Fruit fly (Drosophila melanogaster) whole organism, embryonic: ENCODE data around the gene CG34450.
A peak's percentile ranks its signal among the peaks of the same experiment; 100 is the strongest.

Experiments used
- Aef1 ChIP-seq: fragments of 200-800 bp; sonication (Bioruptor generic); IDR thresholded peaks from 3 replicates; pipeline ENCODE4 v1.3.6; 2022; ENCODE audit warnings: missing biosample characterization, missing genetic modification characterization
- CG10543 ChIP-seq: fragments of 200-800 bp; sonication (Bioruptor generic); optimal IDR thresholded peaks from 3 replicates; lab custom pipeline; 2017; ENCODE audit warnings: missing biosample characterization, mild to moderate bottlenecking, missing genetic modification characterization, moderate library complexity
- CG12942 ChIP-seq: fragments of 200-800 bp; sonication (Bioruptor generic); optimal IDR thresholded peaks from 3 replicates; lab custom pipeline; 2016; ENCODE audit warnings: missing biosample characterization, missing genetic modification characterization
- CG13424 ChIP-seq: fragments of 200-800 bp; sonication (Bioruptor generic); optimal IDR thresholded peaks from 2 replicates; lab custom pipeline; 2019; ENCODE audit warnings: missing biosample characterization, mild to moderate bottlenecking, missing genetic modification characterization, moderate library complexity
- CG13775 ChIP-seq: fragments of 200-800 bp; sonication (Bioruptor generic); optimal IDR thresholded peaks from 3 replicates; lab custom pipeline; 2017; ENCODE audit warnings: missing biosample characterization, mild to moderate bottlenecking, missing genetic modification characterization
- CG13894 ChIP-seq: fragments of 200-800 bp; sonication (Bioruptor generic); optimal IDR thresholded peaks from 3 replicates; lab custom pipeline; 2018; ENCODE audit warnings: missing biosample characterization, mild to moderate bottlenecking, missing genetic modification characterization, moderate library complexity
- CG1603 ChIP-seq: fragments of 200-800 bp; sonication (Bioruptor generic); optimal IDR thresholded peaks from 2 replicates; lab custom pipeline; 2019; ENCODE audit warnings: missing biosample characterization, mild to moderate bottlenecking, missing genetic modification characterization, moderate library complexity
- CG17361 ChIP-seq: fragments of 200-800 bp; sonication (Bioruptor generic); IDR thresholded peaks from 3 replicates; pipeline ENCODE4 v1.3.6; 2022; ENCODE audit warnings: missing biosample characterization, missing genetic modification characterization
- CG17568 ChIP-seq: fragments of 200-800 bp; sonication (Bioruptor generic); optimal IDR thresholded peaks from 2 replicates; lab custom pipeline; 2018; ENCODE audit warnings: missing biosample characterization, mild to moderate bottlenecking, missing genetic modification characterization, moderate library complexity
- CG18599 ChIP-seq: fragments of 200-800 bp; sonication (Bioruptor generic); optimal IDR thresholded peaks from 3 replicates; lab custom pipeline; 2017; ENCODE audit warnings: missing biosample characterization, missing genetic modification characterization, mild to moderate bottlenecking, moderate library complexity, missing genetic modification reagents
- CG2129 ChIP-seq: fragments of 200-800 bp; sonication (Bioruptor generic); IDR thresholded peaks from 2 replicates; pipeline ENCODE4 v1.3.6; 2022; ENCODE audit warnings: missing biosample characterization, missing genetic modification characterization; ENCODE audit not compliant: partially characterized antibody
- CG3281 ChIP-seq: fragments of 200-800 bp; sonication (Bioruptor generic); optimal IDR thresholded peaks from 3 replicates; lab custom pipeline; 2017; ENCODE audit warnings: missing biosample characterization, mild to moderate bottlenecking, missing genetic modification characterization
- CG4424 ChIP-seq: fragments of 200-800 bp; sonication (Bioruptor generic); optimal IDR thresholded peaks from 3 replicates; lab custom pipeline; 2016; ENCODE audit warnings: missing biosample characterization, missing genetic modification characterization
- CG4854 ChIP-seq: fragments of 200-800 bp; sonication (Bioruptor generic); optimal IDR thresholded peaks from 2 replicates; lab custom pipeline; 2016; ENCODE audit warnings: missing biosample characterization, missing genetic modification characterization, inconsistent platforms
- CG6175 ChIP-seq: fragments of 200-800 bp; sonication (Bioruptor generic); IDR thresholded peaks from 3 replicates; pipeline ENCODE4 v1.3.6; 2022; ENCODE audit warnings: missing biosample characterization, missing genetic modification characterization
- CG6254 ChIP-seq: fragments of 200-800 bp; sonication (Bioruptor generic); optimal IDR thresholded peaks from 3 replicates; lab custom pipeline; 2017; ENCODE audit warnings: mild to moderate bottlenecking, missing biosample characterization, missing genetic modification reagents, missing genetic modification characterization
- CG6765 ChIP-seq: fragments of 200-800 bp; sonication (Bioruptor generic); optimal IDR thresholded peaks from 3 replicates; lab custom pipeline; 2017; ENCODE audit warnings: missing biosample characterization, mild to moderate bottlenecking, missing genetic modification characterization
- CG6791 ChIP-seq: fragments of 200-800 bp; sonication (Bioruptor generic); IDR thresholded peaks from 3 replicates; pipeline ENCODE4 v1.3.6; 2022; ENCODE audit warnings: missing biosample characterization, missing genetic modification characterization; ENCODE audit not compliant: partially characterized antibody
- CG7786 ChIP-seq: fragments of 200-800 bp; sonication (Bioruptor generic); optimal IDR thresholded peaks from 2 replicates; lab custom pipeline; 2016; ENCODE audit warnings: missing biosample characterization, missing genetic modification characterization
- CG8765 ChIP-seq: fragments of 200-800 bp; sonication (Bioruptor generic); IDR thresholded peaks from 2 replicates; pipeline ENCODE4 v1.3.6; 2022; ENCODE audit warnings: missing biosample characterization, missing genetic modification characterization
- CG8924 ChIP-seq: fragments of 200-800 bp; optimal IDR thresholded peaks from 3 replicates; lab custom pipeline; 2019; ENCODE audit warnings: missing biosample characterization, mild to moderate bottlenecking, missing genetic modification characterization, moderate library complexity
- CG9437 ChIP-seq: fragments of 200-800 bp; sonication (Bioruptor generic); optimal IDR thresholded peaks from 2 replicates; lab custom pipeline; 2018; ENCODE audit warnings: missing biosample characterization, mild to moderate bottlenecking, missing genetic modification characterization
- CG9932 ChIP-seq: fragments of 200-800 bp; sonication (Bioruptor generic); IDR thresholded peaks from 2 replicates; pipeline ENCODE4 v1.3.6; 2022; ENCODE audit warnings: missing biosample characterization, missing genetic modification characterization
- CTCF ChIP-seq: fragments of 200-800 bp; sonication (Bioruptor generic); optimal IDR thresholded peaks from 2 replicates; lab custom pipeline; 2017; ENCODE audit warnings: missing biosample characterization, mild to moderate bottlenecking, missing genetic modification characterization, moderate library complexity
- Chrac-16 ChIP-seq: fragments of 200-800 bp; sonication (Bioruptor generic); optimal IDR thresholded peaks from 3 replicates; lab custom pipeline; 2016; ENCODE audit warnings: missing biosample characterization, missing genetic modification characterization
- Dad ChIP-seq: fragments of 200-800 bp; sonication (Bioruptor generic); optimal IDR thresholded peaks from 3 replicates; lab custom pipeline; 2016; ENCODE audit warnings: missing biosample characterization, missing genetic modification characterization
- Deaf1 ChIP-seq: fragments of 200-800 bp; optimal IDR thresholded peaks from 3 replicates; lab custom pipeline; 2019; ENCODE audit warnings: missing biosample characterization, mild to moderate bottlenecking, missing genetic modification characterization, moderate library complexity
- Doc2 ChIP-seq: fragments of 200-800 bp; sonication (Bioruptor generic); IDR thresholded peaks from 2 replicates; pipeline ENCODE4 v1.3.6; 2022; ENCODE audit warnings: missing biosample characterization, missing genetic modification characterization
- Hmx ChIP-seq: fragments of 200-800 bp; sonication (Bioruptor generic); optimal IDR thresholded peaks from 2 replicates; lab custom pipeline; 2016; ENCODE audit warnings: missing biosample characterization, missing genetic modification characterization
- MESR4 ChIP-seq: fragments of 200-800 bp; sonication (Bioruptor generic); optimal IDR thresholded peaks from 2 replicates; lab custom pipeline; 2018; ENCODE audit warnings: missing biosample characterization, mild to moderate bottlenecking, missing genetic modification characterization, moderate library complexity
- Side ChIP-seq: fragments of 200-800 bp; sonication (Bioruptor generic); optimal IDR thresholded peaks from 2 replicates; lab custom pipeline; 2016; ENCODE audit warnings: missing biosample characterization, missing genetic modification characterization
- Xrp1 ChIP-seq: fragments of 200-800 bp; sonication (Bioruptor generic); IDR thresholded peaks from 2 replicates; pipeline ENCODE4 v1.3.6; 2022; ENCODE audit warnings: missing biosample characterization, missing genetic modification characterization
- YL-1 ChIP-seq: fragments of 200-800 bp; sonication (Bioruptor generic); optimal IDR thresholded peaks from 3 replicates; lab custom pipeline; 2017; ENCODE audit warnings: missing biosample characterization, mild to moderate bottlenecking, missing genetic modification characterization
- ara ChIP-seq: fragments of 200-800 bp; sonication (Bioruptor generic); IDR thresholded peaks from 2 replicates; pipeline ENCODE4 v1.3.6; 2022; ENCODE audit warnings: missing biosample characterization, missing genetic modification characterization
- bab2 ChIP-seq: fragments of 200-800 bp; sonication (Bioruptor generic); optimal IDR thresholded peaks from 2 replicates; lab custom pipeline; 2016; ENCODE audit warnings: missing biosample characterization, missing genetic modification characterization
- bbx ChIP-seq: fragments of 200-800 bp; sonication (Bioruptor generic); IDR thresholded peaks from 2 replicates; pipeline ENCODE4 v1.3.6; 2022; ENCODE audit warnings: missing biosample characterization, missing genetic modification characterization; ENCODE audit not compliant: partially characterized antibody
- bsh ChIP-seq, 2 experiments: fragments of 200-800 bp; sonication (Bioruptor generic); optimal IDR thresholded peaks; 2 replicates each; lab custom pipeline; 2017 to 2018; ENCODE audit warnings: mild to moderate bottlenecking in 2 of 2, missing biosample characterization in 2 of 2, missing genetic modification characterization in 2 of 2, moderate library complexity in 1 of 2
- dpn ChIP-seq, 2 experiments: fragments of 200-800 bp; sonication (Bioruptor generic); optimal IDR thresholded peaks; 3 replicates each; lab custom pipeline; 2016; ENCODE audit warnings: missing biosample characterization in 2 of 2, missing genetic modification characterization in 2 of 2
- fd3F ChIP-seq: fragments of 200-800 bp; sonication (Bioruptor generic); optimal IDR thresholded peaks from 2 replicates; lab custom pipeline; 2018; ENCODE audit warnings: missing biosample characterization, mild to moderate bottlenecking, missing genetic modification characterization, moderate library complexity
- gcm ChIP-seq: fragments of 200-800 bp; sonication (Bioruptor generic); optimal IDR thresholded peaks from 2 replicates; lab custom pipeline; 2019; ENCODE audit warnings: missing biosample characterization, mild to moderate bottlenecking, missing genetic modification characterization, moderate library complexity
- grau ChIP-seq: fragments of 200-800 bp; optimal IDR thresholded peaks from 3 replicates; lab custom pipeline; 2019; ENCODE audit warnings: missing biosample characterization, mild to moderate bottlenecking, missing genetic modification characterization, moderate library complexity
- lbe ChIP-seq: fragments of 200-800 bp; sonication (Bioruptor generic); optimal IDR thresholded peaks from 2 replicates; lab custom pipeline; 2016; ENCODE audit warnings: missing biosample characterization, mild to moderate bottlenecking, missing genetic modification characterization
- onecut ChIP-seq: fragments of 200-800 bp; sonication (Bioruptor generic); IDR thresholded peaks from 2 replicates; pipeline ENCODE4 v1.3.6; 2022; ENCODE audit warnings: missing biosample characterization, missing genetic modification characterization
- pho ChIP-seq: fragments of 200-800 bp; sonication (Bioruptor generic); optimal IDR thresholded peaks from 2 replicates; lab custom pipeline; 2016; ENCODE audit warnings: missing biosample characterization, missing genetic modification characterization
- pum ChIP-seq: fragments of 200-800 bp; sonication (Bioruptor generic); optimal IDR thresholded peaks from 2 replicates; lab custom pipeline; 2016; ENCODE audit warnings: missing biosample characterization, missing genetic modification characterization
- pzg ChIP-seq: fragments of 200-800 bp; sonication (Bioruptor generic); optimal IDR thresholded peaks from 3 replicates; lab custom pipeline; 2018; ENCODE audit warnings: missing biosample characterization, mild to moderate bottlenecking, missing genetic modification characterization, moderate library complexity
- ranshi ChIP-seq: fragments of 200-800 bp; sonication (Bioruptor generic); IDR thresholded peaks from 2 replicates; pipeline ENCODE4 v1.3.6; 2022; ENCODE audit warnings: missing biosample characterization, missing genetic modification characterization
- schlank ChIP-seq: fragments of 200-800 bp; sonication (Bioruptor generic); optimal IDR thresholded peaks from 2 replicates; lab custom pipeline; 2018; ENCODE audit warnings: missing biosample characterization, mild to moderate bottlenecking, missing genetic modification characterization
- sr ChIP-seq: fragments of 200-800 bp; sonication (Bioruptor generic); IDR thresholded peaks from 3 replicates; pipeline ENCODE4 v1.3.6; 2022; ENCODE audit warnings: missing biosample characterization, missing genetic modification characterization
- ttk ChIP-seq: fragments of 200-800 bp; sonication (Bioruptor generic); IDR thresholded peaks from 2 replicates; pipeline ENCODE4 v2.1.2; 2022; ENCODE audit warnings: missing biosample characterization, missing genetic modification characterization
- unc-4 ChIP-seq: fragments of 200-800 bp; sonication (Bioruptor generic); IDR thresholded peaks from 2 replicates; pipeline ENCODE4 v1.3.6; 2022; ENCODE audit warnings: missing biosample characterization, missing genetic modification characterization; ENCODE audit not compliant: partially characterized antibody
- zen ChIP-seq: fragments of 200-800 bp; sonication (Bioruptor generic); optimal IDR thresholded peaks from 3 replicates; lab custom pipeline; 2018; ENCODE audit warnings: missing biosample characterization, mild to moderate bottlenecking, missing genetic modification characterization, moderate library complexity

The CG34450 gene

dm6 chrX:9319140-9319539, 11.1 kb downstream of the CG34450 start, which contains the start of the genes c12.1 and c12.2 (continued):
- TF ChIP-seq onecut (no peak), CG2129 (GFP tag; lab: Robert Waterston, UW) (no peak), ranshi (GFP tag; lab: Robert Waterston, UW) (no peak), Doc2 (GFP tag; lab: Robert Waterston, UW) (no peak), CG9437 (GFP tag; lab: Kevin White, UChicago) (no peak), bab2 (GFP tag; lab: Kevin White, UChicago) (no peak), CG17568 (GFP tag; lab: Kevin White, UChicago) (no peak), grau (peak; percentile 57), CG6175 (no peak), CG3281 (GFP tag; lab: Kevin White, UChicago) (no peak), CG13894 (tag; lab: Kevin White, UChicago) (no peak), sr (GFP tag; lab: Robert Waterston, UW) (no peak), gcm (GFP tag; lab: Kevin White, UChicago) (no peak), YL-1 (GFP tag; lab: Kevin White, UChicago) (peak; percentile 90), CG1603 (tag; lab: Kevin White, UChicago) (no peak), ara (no peak), Chrac-16 (GFP tag; lab: Kevin White, UChicago) (no peak), CTCF (GFP tag; lab: Kevin White, UChicago) (peak; percentile 43), CG10543 (GFP tag; lab: Kevin White, UChicago) (no peak), MESR4 (GFP tag; lab: Kevin White, UChicago) (peak; percentile 86), CG7786 (GFP tag; lab: Kevin White, UChicago) (no peak), ttk (GFP tag; lab: Robert Waterston, UW) (no peak), CG8924 (tag; lab: Kevin White, UChicago) (no peak), Aef1 (GFP tag; lab: Robert Waterston, UW) (no peak), bsh (GFP tag; optimal IDR thresholded peaks at IDR 0.05; lab: Kevin White, UChicago) (no peak), Dad (GFP tag; lab: Kevin White, UChicago) (no peak), CG9932 (no peak), CG12942 (GFP tag; lab: Kevin White, UChicago) (no peak), CG4854 (GFP tag; lab: Kevin White, UChicago) (no peak), dpn (GFP tag; optimal IDR thresholded peaks at IDR 0.05; lab: Kevin White, UChicago) (no peak), schlank (tag; lab: Kevin White, UChicago) (no peak), CG13424 (no peak), pzg (peak; percentile 97), Side (GFP tag; lab: Kevin White, UChicago) (no peak), fd3F (GFP tag; lab: Kevin White, UChicago) (no peak), CG8765 (no peak), Deaf1 (tag; lab: Kevin White, UChicago) (no peak), CG6791 (GFP tag; lab: Robert Waterston, UW) (peak; percentile 74; the same call in 2 of the 3 replicates), zen (tag; lab: Kevin White, UChicago) (peak; percentile 18), unc-4 (GFP tag; lab: Robert Waterston, UW) (peak; percentile 64), bbx (GFP tag; lab: Robert Waterston, UW) (peak; percentile 64), CG6254 (GFP tag; lab: Kevin White, UChicago) (no peak), Xrp1 (no peak), pum (GFP tag; lab: Kevin White, UChicago) (no peak), CG18599 (GFP tag; lab: Kevin White, UChicago) (no peak), CG17361 (GFP tag; lab: Robert Waterston, UW) (no peak), CG6765 (GFP tag; lab: Kevin White, UChicago) (no peak), pho (no peak), lbe (GFP tag; lab: Kevin White, UChicago) (no peak), CG4424 (GFP tag; lab: Kevin White, UChicago) (no peak), CG13775 (GFP tag; lab: Kevin White, UChicago) (no peak), Hmx (no peak)
